Worm (Caenorhabditis elegans) whole organism, L4/young adult: ENCODE results near the gene gst-18.

Experiments used
- W03F9.2 ChIP-seq: fragments of 150-350 bp; optimal IDR thresholded peaks from 2 replicates; lab custom pipeline; 2014; ENCODE audit warnings: missing biosample characterization, missing genetic modification characterization
- dao-5 ChIP-seq: sonication (generic microtip); optimal IDR thresholded peaks from 2 replicates; lab custom pipeline; 2016; ENCODE audit warnings: missing genotype, missing genetic modification characterization, moderate library complexity, missing compliant biosample characterization
- him-1 ChIP-seq: sonication (generic microtip); optimal IDR thresholded peaks from 2 replicates; lab custom pipeline; 2016; ENCODE audit warnings: missing genotype, missing genetic modification reagents, missing genetic modification characterization, missing compliant biosample characterization

gst-18 gene

ce11 chrII:13611186-13611585 lies 19.5 kb downstream of the gst-18 start, which contains the start of gene gst-24:
TSS of gene gst-24 (minus strand) at chrII:13611366.
- no peak for TF ChIP-seq dao-5 (tag; lab: Kevin White, UChicago)
- TF ChIP-seq him-1, result no peak
- no peak for TF ChIP-seq W03F9.2 (tag; lab: Kevin White, UChicago)

- TF ChIP-seq W03F9.2 (tag; lab: Kevin White, UChicago), result no peak
- no peak for TF ChIP-seq him-1
- no peak for TF ChIP-seq dao-5 (tag; lab: Kevin White, UChicago)
These were observed 21.0 kb downstream of the gst-18 start, which contains the start of gene gst-20 for ce11 chrII:13609655-13610054. TSS of gene gst-20 (minus strand) at chrII:13609824.

- TF ChIP-seq dao-5 (tag; lab: Kevin White, UChicago), result no peak
- no peak for TF ChIP-seq him-1
- no peak for TF ChIP-seq W03F9.2 (tag; lab: Kevin White, UChicago)
These were observed 29.8 kb downstream of the gst-18 start, which contains the start of gene csp-1 for ce11 chrII:13600904-13601303. TSS of gene csp-1 (plus strand) at chrII:13601204.

- TF ChIP-seq W03F9.2 (tag; lab: Kevin White, UChicago) (peak; percentile 52), him-1 (no peak), dao-5 (tag; lab: Kevin White, UChicago) (no peak)
These were observed 34.1 kb downstream of the gst-18 start, which contains the start of the genes fbxc-23 and csc-1 for ce11 chrII:13596505-13596977. TSS of gene fbxc-23 (minus strand) at chrII:13596555. TSS of gene csc-1 (plus strand) at chrII:13596955.

ce11 chrII:13595279-13595678 lies 35.4 kb downstream of the gst-18 start:
- TF ChIP-seq dao-5 (tag; lab: Kevin White, UChicago), result no peak
- no peak for TF ChIP-seq W03F9.2 (tag; lab: Kevin White, UChicago)
- TF ChIP-seq him-1, result no peak

- TF ChIP-seq him-1, result no peak
- TF ChIP-seq W03F9.2 (tag; lab: Kevin White, UChicago), result no peak
- TF ChIP-seq dao-5 (tag; lab: Kevin White, UChicago), result no peak
These were observed 36.9 kb downstream of the gst-18 start, which contains the start of gene clec-146 for ce11 chrII:13593659-13594221. TSS of gene clec-146 (minus strand) at chrII:13593774.

- TF ChIP-seq dao-5 (tag; lab: Kevin White, UChicago) (no peak), him-1 (no peak), W03F9.2 (tag; lab: Kevin White, UChicago) (no peak)
These were observed 40.2 kb downstream of the gst-18 start, which contains the start of gene clec-145 for ce11 chrII:13590461-13590860. TSS of gene clec-145 (minus strand) at chrII:13590561.

- TF ChIP-seq him-1 (no peak), dao-5 (tag; lab: Kevin White, UChicago) (no peak), W03F9.2 (tag; lab: Kevin White, UChicago) (no peak)
These were observed 45.0 kb downstream of the gst-18 start, which contains the start of gene Y48E1B.8 for ce11 chrII:13585655-13586170. TSS of gene Y48E1B.8 (plus strand) at chrII:13585705.
